Fruit fly (Drosophila melanogaster) whole organism, embryonic: ENCODE data around the gene CG12112.
A peak's percentile ranks its signal among the peaks of the same experiment; 100 is the strongest.

Experiments
- C15 ChIP-seq: fragments of 200-800 bp; sonication (Bioruptor generic); IDR thresholded peaks from 3 replicates; pipeline ENCODE4 v1.3.6; 2022; ENCODE audit warnings: missing biosample characterization, missing genetic modification characterization
- CG10147 ChIP-seq: fragments of 200-800 bp; sonication (Bioruptor generic); optimal IDR thresholded peaks from 2 replicates; lab custom pipeline; 2019; ENCODE audit warnings: missing biosample characterization, mild to moderate bottlenecking, missing genetic modification characterization, moderate library complexity
- CG15479 ChIP-seq: fragments of 200-800 bp; sonication (Bioruptor generic); optimal IDR thresholded peaks from 3 replicates; lab custom pipeline; 2019; ENCODE audit warnings: missing biosample characterization, mild to moderate bottlenecking, missing genetic modification characterization, moderate library complexity
- CG15601 ChIP-seq: fragments of 200-800 bp; sonication (Bioruptor generic); optimal IDR thresholded peaks from 3 replicates; lab custom pipeline; 2019; ENCODE audit warnings: missing biosample characterization, mild to moderate bottlenecking, missing genetic modification characterization, moderate library complexity
- CG1602 ChIP-seq: fragments of 200-800 bp; sonication (Bioruptor generic); optimal IDR thresholded peaks from 3 replicates; lab custom pipeline; 2016; ENCODE audit warnings: missing biosample characterization, missing genetic modification characterization
- CG16779 ChIP-seq: fragments of 200-800 bp; sonication (Bioruptor generic); IDR thresholded peaks from 2 replicates; pipeline ENCODE4 v1.3.6; 2022; ENCODE audit warnings: missing biosample characterization, missing genetic modification characterization
- CG16815 ChIP-seq: fragments of 200-800 bp; sonication (Bioruptor generic); optimal IDR thresholded peaks from 3 replicates; lab custom pipeline; 2017; ENCODE audit warnings: missing biosample characterization, mild to moderate bottlenecking, missing genetic modification characterization
- CG17829 ChIP-seq: fragments of 200-800 bp; optimal IDR thresholded peaks from 2 replicates; lab custom pipeline; 2019; ENCODE audit warnings: missing biosample characterization, mild to moderate bottlenecking, missing genetic modification characterization, moderate library complexity
- CG33213 ChIP-seq: fragments of 200-800 bp; sonication (Bioruptor generic); optimal IDR thresholded peaks from 3 replicates; lab custom pipeline; 2016; ENCODE audit warnings: missing biosample characterization, missing genetic modification characterization
- CG34224 ChIP-seq: fragments of 200-800 bp; sonication (Bioruptor generic); IDR thresholded peaks from 3 replicates; pipeline ENCODE4 v1.3.6; 2022; ENCODE audit warnings: missing biosample characterization, missing genetic modification characterization; ENCODE audit not compliant: partially characterized antibody
- CG3838 ChIP-seq: fragments of 200-800 bp; sonication (Bioruptor generic); optimal IDR thresholded peaks from 3 replicates; lab custom pipeline; 2016; ENCODE audit warnings: missing biosample characterization, missing genetic modification characterization
- CG42726 ChIP-seq: fragments of 200-800 bp; sonication (Bioruptor generic); IDR thresholded peaks from 2 replicates; pipeline ENCODE4 v1.3.6; 2022; ENCODE audit warnings: missing biosample characterization, missing genetic modification characterization; ENCODE audit not compliant: partially characterized antibody
- CG4328 ChIP-seq: fragments of 200-800 bp; sonication (Bioruptor generic); optimal IDR thresholded peaks from 3 replicates; lab custom pipeline; 2017; ENCODE audit warnings: missing biosample characterization, missing genetic modification reagents, missing genetic modification characterization
- CG4360 ChIP-seq: fragments of 200-800 bp; sonication (Bioruptor generic); IDR thresholded peaks from 2 replicates; pipeline ENCODE4 v1.3.6; 2022; ENCODE audit warnings: missing biosample characterization, missing genetic modification characterization
- CG5180 ChIP-seq: fragments of 200-800 bp; sonication (Bioruptor generic); optimal IDR thresholded peaks from 3 replicates; lab custom pipeline; 2017; ENCODE audit warnings: missing biosample characterization, missing genetic modification characterization, mild to moderate bottlenecking, moderate library complexity, missing genetic modification reagents
- CG9727 ChIP-seq: fragments of 200-800 bp; sonication (Bioruptor generic); optimal IDR thresholded peaks from 3 replicates; lab custom pipeline; 2017; ENCODE audit warnings: missing biosample characterization, mild to moderate bottlenecking, missing genetic modification characterization
- CG9876 ChIP-seq: fragments of 200-800 bp; sonication (Bioruptor generic); optimal IDR thresholded peaks from 2 replicates; lab custom pipeline; 2016; ENCODE audit warnings: missing biosample characterization, missing genetic modification characterization
- Dad ChIP-seq: fragments of 200-800 bp; sonication (Bioruptor generic); optimal IDR thresholded peaks from 3 replicates; lab custom pipeline; 2016; ENCODE audit warnings: missing biosample characterization, missing genetic modification characterization
- Elba2 ChIP-seq: fragments of 200-800 bp; sonication (Bioruptor generic); optimal IDR thresholded peaks from 3 replicates; lab custom pipeline; 2016; ENCODE audit warnings: missing biosample characterization, missing genetic modification characterization
- H2.0 ChIP-seq: fragments of 200-800 bp; sonication (Bioruptor generic); IDR thresholded peaks from 2 replicates; pipeline ENCODE4 v1.3.6; 2022; ENCODE audit warnings: missing biosample characterization, missing genetic modification characterization
- Hr39 ChIP-seq: fragments of >200 bp; optimal IDR thresholded peaks from 2 replicates; lab custom pipeline; 2017
- Hr78 ChIP-seq, 2 experiments: fragments of 200-800 bp in 1 of 2; fragments of >200 bp in 1 of 2; sonication (Bioruptor generic) in 1 of 2; optimal IDR thresholded peaks; 2 replicates each; lab custom pipeline; 2017 to 2019; ENCODE audit warnings: missing biosample characterization in 2 of 2, missing genetic modification characterization in 2 of 2, mild to moderate bottlenecking in 1 of 2, moderate library complexity in 1 of 2
- MBD-R2 ChIP-seq: fragments of 200-800 bp; sonication (Bioruptor generic); IDR thresholded peaks from 2 replicates; pipeline ENCODE4 v1.3.6; 2022; ENCODE audit warnings: missing biosample characterization, missing genetic modification characterization
- MESR4 ChIP-seq: fragments of 200-800 bp; sonication (Bioruptor generic); optimal IDR thresholded peaks from 2 replicates; lab custom pipeline; 2018; ENCODE audit warnings: missing biosample characterization, mild to moderate bottlenecking, missing genetic modification characterization, moderate library complexity
- Spps ChIP-seq: fragments of 200-800 bp; sonication (Bioruptor generic); optimal IDR thresholded peaks from 2 replicates; lab custom pipeline; 2018; ENCODE audit warnings: missing biosample characterization, mild to moderate bottlenecking, missing genetic modification characterization
- Sry-δ ChIP-seq: fragments of 200-800 bp; sonication (Bioruptor generic); optimal IDR thresholded peaks from 2 replicates; lab custom pipeline; 2016; ENCODE audit warnings: missing biosample characterization, missing genetic modification characterization
- Taf1 ChIP-seq: fragments of 200-800 bp; sonication (Bioruptor generic); IDR thresholded peaks from 2 replicates; pipeline ENCODE4 v1.3.6; 2022; ENCODE audit warnings: missing biosample characterization, missing genetic modification characterization
- Usf ChIP-seq: fragments of 200-800 bp; sonication (Bioruptor generic); optimal IDR thresholded peaks from 2 replicates; lab custom pipeline; 2017; ENCODE audit warnings: missing genotype, missing biosample characterization, missing genetic modification characterization
- Xbp1 ChIP-seq: fragments of 200-800 bp; sonication (Bioruptor generic); optimal IDR thresholded peaks from 3 replicates; lab custom pipeline; 2016; ENCODE audit warnings: missing biosample characterization, mild to moderate bottlenecking, missing genetic modification characterization
- Xrp1 ChIP-seq: fragments of 200-800 bp; sonication (Bioruptor generic); IDR thresholded peaks from 2 replicates; pipeline ENCODE4 v1.3.6; 2022; ENCODE audit warnings: missing biosample characterization, missing genetic modification characterization
- ac ChIP-seq: fragments of 200-800 bp; sonication (Bioruptor generic); optimal IDR thresholded peaks from 3 replicates; lab custom pipeline; 2017; ENCODE audit warnings: missing biosample characterization, mild to moderate bottlenecking, missing genetic modification characterization
- ase ChIP-seq: fragments of 200-800 bp; sonication (Bioruptor generic); IDR thresholded peaks from 3 replicates; pipeline ENCODE4 v1.3.6; 2022; ENCODE audit warnings: missing biosample characterization, missing genetic modification characterization
- bsh ChIP-seq, 2 experiments: fragments of 200-800 bp; sonication (Bioruptor generic); optimal IDR thresholded peaks; 2 replicates each; lab custom pipeline; 2017 to 2018; ENCODE audit warnings: mild to moderate bottlenecking in 2 of 2, missing biosample characterization in 2 of 2, missing genetic modification characterization in 2 of 2, moderate library complexity in 1 of 2
- cas ChIP-seq: fragments of 200-800 bp; sonication (Bioruptor generic); IDR thresholded peaks from 2 replicates; pipeline ENCODE4 v1.3.6; 2022; ENCODE audit warnings: missing biosample characterization, missing genetic modification characterization
- chinmo ChIP-seq: fragments of 200-800 bp; sonication (Bioruptor generic); IDR thresholded peaks from 4 replicates; pipeline ENCODE4 v1.3.6; 2022; ENCODE audit warnings: missing biosample characterization, missing genetic modification characterization; ENCODE audit not compliant: partially characterized antibody
- crp ChIP-seq, 2 experiments: fragments of 200-800 bp; sonication (Bioruptor generic); optimal IDR thresholded peaks; 2 replicates in 1 of 2; 3 replicates in 1 of 2; lab custom pipeline; 2017; ENCODE audit warnings: missing biosample characterization in 2 of 2, missing genetic modification characterization in 2 of 2, mild to moderate bottlenecking in 1 of 2, moderate library complexity in 1 of 2
- cwo ChIP-seq: fragments of 200-800 bp; sonication (Bioruptor generic); optimal IDR thresholded peaks from 3 replicates; lab custom pipeline; 2017; ENCODE audit warnings: missing biosample characterization, missing genetic modification characterization, mild to moderate bottlenecking, moderate library complexity, missing genetic modification reagents
- da ChIP-seq: fragments of 200-800 bp; sonication (Bioruptor generic); optimal IDR thresholded peaks from 2 replicates; lab custom pipeline; 2016; ENCODE audit warnings: missing biosample characterization, missing genetic modification characterization
- esg ChIP-seq: fragments of 200-800 bp; sonication (Bioruptor generic); conservative IDR thresholded peaks from 2 replicates; pipeline ENCODE4 v1.3.6; 2022; ENCODE audit warnings: missing biosample characterization, missing genetic modification characterization
- gro ChIP-seq: fragments of 200-800 bp; sonication (Bioruptor generic); optimal IDR thresholded peaks from 2 replicates; lab custom pipeline; 2016; ENCODE audit warnings: missing biosample characterization, missing genetic modification characterization
- h ChIP-seq: fragments of >200 bp; optimal IDR thresholded peaks from 2 replicates; lab custom pipeline; 2017
- ken ChIP-seq: fragments of 200-800 bp; sonication (Bioruptor generic); IDR thresholded peaks from 3 replicates; pipeline ENCODE4 v1.3.6; 2022; ENCODE audit warnings: missing biosample characterization, missing genetic modification characterization
- kni ChIP-seq: fragments of 200-800 bp; sonication (Bioruptor generic); optimal IDR thresholded peaks from 3 replicates; lab custom pipeline; 2017; ENCODE audit warnings: mild to moderate bottlenecking, missing biosample characterization, missing genetic modification reagents, missing genetic modification characterization
- row ChIP-seq: fragments of 200-800 bp; sonication (Bioruptor generic); IDR thresholded peaks from 3 replicates; pipeline ENCODE4 v1.3.6; 2022; ENCODE audit warnings: missing biosample characterization, missing genetic modification characterization
- sc ChIP-seq, 3 experiments: fragments of >200 bp in 2 of 3; fragments of 200-800 bp in 1 of 3; sonication (Bioruptor generic) in 1 of 3; optimal IDR thresholded peaks; 2 replicates in 2 of 3; 3 replicates in 1 of 3; lab custom pipeline; 2017; ENCODE audit warnings: mild to moderate bottlenecking in 1 of 3, missing biosample characterization in 1 of 3, missing genetic modification characterization in 1 of 3, missing genetic modification reagents in 1 of 3
- sna ChIP-seq: fragments of 200-800 bp; sonication (Bioruptor generic); IDR thresholded peaks from 2 replicates; pipeline ENCODE4 v1.3.6; 2022; ENCODE audit warnings: missing biosample characterization, missing genetic modification characterization; ENCODE audit not compliant: partially characterized antibody
- tup ChIP-seq: fragments of 200-800 bp; sonication (Bioruptor generic); optimal IDR thresholded peaks from 2 replicates; lab custom pipeline; 2016; ENCODE audit warnings: missing biosample characterization, mild to moderate bottlenecking, missing genetic modification characterization, moderate library complexity
- usp ChIP-seq: fragments of >200 bp; optimal IDR thresholded peaks from 2 replicates; lab custom pipeline; 2017; ENCODE audit warnings: missing biosample characterization, missing genetic modification characterization
- vfl ChIP-seq: fragments of 200-800 bp; sonication (Bioruptor generic); optimal IDR thresholded peaks from 2 replicates; lab custom pipeline; 2016; ENCODE audit warnings: missing biosample characterization, missing genetic modification characterization
- wek ChIP-seq: fragments of 200-800 bp; sonication (Bioruptor generic); optimal IDR thresholded peaks from 3 replicates; lab custom pipeline; 2018; ENCODE audit warnings: missing biosample characterization, mild to moderate bottlenecking, missing genetic modification characterization, moderate library complexity

The CG12112 gene

DNA sequence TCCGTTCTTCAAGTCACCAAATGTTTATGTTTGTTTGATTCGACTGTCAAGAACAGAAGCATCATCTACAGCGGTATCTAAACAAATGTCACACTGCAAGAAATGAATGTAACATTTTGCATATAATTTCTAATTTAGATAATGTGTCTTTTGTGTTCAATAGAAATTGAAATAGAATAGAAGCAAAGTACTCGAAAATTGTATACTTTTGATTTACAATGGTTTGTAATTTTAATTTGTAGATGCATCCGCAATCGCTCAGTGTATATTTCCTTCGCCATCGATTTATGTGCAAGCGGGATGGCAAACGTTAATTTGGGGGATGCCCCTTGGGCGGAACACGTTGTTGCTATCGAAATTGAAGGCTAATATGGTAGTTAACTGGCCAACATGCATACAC, 21.8 kb downstream of the CG12112 start (continued):
- peak in 1 of 2 experiments; percentile 4 for TF ChIP-seq Hr78 (GFP tag; optimal IDR thresholded peaks at IDR 0.05; lab: Kevin White, UChicago)
- peak in 1 of 2 experiments; percentile 79 for TF ChIP-seq bsh (GFP tag; optimal IDR thresholded peaks at IDR 0.05; lab: Kevin White, UChicago)
- peak; percentile 42 for TF ChIP-seq cwo (GFP tag; lab: Kevin White, UChicago)
- peak; percentile 15 for TF ChIP-seq Dad (GFP tag; lab: Kevin White, UChicago)
- TF ChIP-seq CG15601: peak; percentile 46
- no peak for TF ChIP-seq CG42726 (GFP tag; lab: Robert Waterston, UW)
- peak; percentile 21 for TF ChIP-seq CG16815 (GFP tag; lab: Kevin White, UChicago)
- no peak for TF ChIP-seq CG9876 (GFP tag; lab: Kevin White, UChicago)
- TF ChIP-seq chinmo: no peak
- TF ChIP-seq tup: no peak
- TF ChIP-seq vfl: no peak
- peak; percentile 51 for TF ChIP-seq CG10147 (GFP tag; lab: Kevin White, UChicago)
- peak; percentile 59; the same call in 2 of the 3 replicates for TF ChIP-seq ken
- no peak for TF ChIP-seq kni
- peak; percentile 10 for TF ChIP-seq CG5180 (GFP tag; lab: Kevin White, UChicago)
- TF ChIP-seq CG4360 (GFP tag; lab: Robert Waterston, UW): no peak
- TF ChIP-seq Xbp1: peak; percentile 67
- TF ChIP-seq MESR4 (GFP tag; lab: Kevin White, UChicago): no peak
- peak; percentile 38 for TF ChIP-seq Spps (tag; lab: Kevin White, UChicago)
- peak; percentile 74 for TF ChIP-seq row (GFP tag; lab: Robert Waterston, UW)
- TF ChIP-seq ase (GFP tag; lab: Robert Waterston, UW): 0 out of 3 replicates have a peak, but pooled peaks have one; percentile 38
- TF ChIP-seq usp (GFP tag; lab: Kevin White, UChicago): no peak
- no peak for TF ChIP-seq h (lab: Kevin White, UChicago)
- peak; percentile 32; the same call in 1 of the 2 replicates for TF ChIP-seq MBD-R2 (GFP tag; lab: Robert Waterston, UW)
- peak; percentile 72 for TF ChIP-seq CG17829 (tag; lab: Kevin White, UChicago)
- peak; percentile 77; the same call in 1 of the 2 replicates for TF ChIP-seq Xrp1
- no peak for TF ChIP-seq Usf (GFP tag; lab: Kevin White, UChicago)
- no peak for TF ChIP-seq Sry-δ (GFP tag; lab: Kevin White, UChicago)
- peak; percentile 38 for TF ChIP-seq gro (GFP tag; lab: Kevin White, UChicago)
- TF ChIP-seq CG3838 (GFP tag; lab: Kevin White, UChicago): no peak
- no peak for TF ChIP-seq CG16779 (GFP tag; lab: Robert Waterston, UW)
- TF ChIP-seq CG1602 (GFP tag; lab: Kevin White, UChicago): peak; percentile 27
- no peak for TF ChIP-seq Hr39
- TF ChIP-seq da (GFP tag; lab: Kevin White, UChicago): no peak
- peak; percentile 52 for TF ChIP-seq H2.0
- no peak for TF ChIP-seq sc (optimal IDR thresholded peaks at IDR 0.05; lab: Kevin White, UChicago)
- TF ChIP-seq sc (GFP tag; optimal IDR thresholded peaks at IDR 0.05; lab: Kevin White, UChicago): peak; percentile 13
- TF ChIP-seq C15: no peak
- TF ChIP-seq CG15479 (GFP tag; lab: Kevin White, UChicago): no peak
- peak; percentile 10 for TF ChIP-seq wek
- no peak for TF ChIP-seq Taf1 (GFP tag; lab: Robert Waterston, UW)
- TF ChIP-seq cas (GFP tag; lab: Robert Waterston, UW): no peak
- no peak for TF ChIP-seq ac (GFP tag; lab: Kevin White, UChicago)
- no peak for TF ChIP-seq crp (GFP tag; optimal IDR thresholded peaks at IDR 0.05; lab: Kevin White, UChicago)
- 0 out of 2 replicates have a peak, but pooled peaks have one; percentile 12 for TF ChIP-seq esg
- peak; percentile 52 for TF ChIP-seq CG33213 (GFP tag; lab: Kevin White, UChicago)
- TF ChIP-seq CG34224: no peak
- peak; percentile 61 for TF ChIP-seq CG9727 (GFP tag; lab: Kevin White, UChicago)
- TF ChIP-seq sna (GFP tag; lab: Robert Waterston, UW): no peak
- TF ChIP-seq Elba2 (GFP tag; lab: Kevin White, UChicago): no peak
- TF ChIP-seq CG4328 (GFP tag; lab: Kevin White, UChicago): peak; percentile 12
